Fruit fly (Drosophila melanogaster): ENCODE measurements around the gene Kr-h2.

- no peak for TF ChIP-seq pan (optimal IDR thresholded peaks at IDR 0.05)
- no peak for TF ChIP-seq usp (GFP tag; optimal IDR thresholded peaks at IDR 0.05)
Measured at dm6 chr2L:6035155-6035554, 35.6 kb upstream of the Kr-h2 start.

Data from whole organism.